Fruit fly (Drosophila melanogaster) whole organism, embryonic: ENCODE results near the gene Sdic2.

ENCODE experiments used
- Abd-B ChIP-seq: fragments of 200-800 bp; sonication (Bioruptor generic); optimal IDR thresholded peaks from 2 replicates; lab custom pipeline; 2018; ENCODE audit warnings: missing biosample characterization, mild to moderate bottlenecking, missing genetic modification characterization, moderate library complexity
- BEAF-32 ChIP-seq: fragments of 200-800 bp; sonication (Bioruptor generic); optimal IDR thresholded peaks from 3 replicates; lab custom pipeline; 2017; ENCODE audit warnings: missing biosample characterization, missing genetic modification characterization, mild to moderate bottlenecking, moderate library complexity, missing genetic modification reagents
- CG10147 ChIP-seq: fragments of 200-800 bp; sonication (Bioruptor generic); optimal IDR thresholded peaks from 2 replicates; lab custom pipeline; 2019; ENCODE audit warnings: missing biosample characterization, mild to moderate bottlenecking, missing genetic modification characterization, moderate library complexity
- CG12391 ChIP-seq: fragments of 200-800 bp; sonication (Bioruptor generic); optimal IDR thresholded peaks from 3 replicates; lab custom pipeline; 2018; ENCODE audit warnings: missing biosample characterization, mild to moderate bottlenecking, missing genetic modification characterization, moderate library complexity
- CG12659 ChIP-seq: fragments of 200-800 bp; sonication (Bioruptor generic); optimal IDR thresholded peaks from 3 replicates; lab custom pipeline; 2017; ENCODE audit warnings: mild to moderate bottlenecking, missing biosample characterization, missing genetic modification reagents, missing genetic modification characterization
- CG14710 ChIP-seq: fragments of 200-800 bp; sonication (Bioruptor generic); optimal IDR thresholded peaks from 3 replicates; lab custom pipeline; 2019; ENCODE audit warnings: missing biosample characterization, mild to moderate bottlenecking, missing genetic modification characterization, moderate library complexity
- CG16813 ChIP-seq: fragments of 200-800 bp; sonication (Bioruptor generic); IDR thresholded peaks from 3 replicates; pipeline ENCODE4 v1.3.6; 2022; ENCODE audit warnings: missing biosample characterization, missing genetic modification characterization; ENCODE audit not compliant: partially characterized antibody
- CG18476 ChIP-seq: fragments of 200-800 bp; sonication (Bioruptor generic); optimal IDR thresholded peaks from 2 replicates; lab custom pipeline; 2016; ENCODE audit warnings: missing biosample characterization, mild to moderate bottlenecking, missing genetic modification characterization
- CG2129 ChIP-seq: fragments of 200-800 bp; sonication (Bioruptor generic); IDR thresholded peaks from 2 replicates; pipeline ENCODE4 v1.3.6; 2022; ENCODE audit warnings: missing biosample characterization, missing genetic modification characterization; ENCODE audit not compliant: partially characterized antibody
- CG7963 ChIP-seq: fragments of 200-800 bp; sonication (Bioruptor generic); IDR thresholded peaks from 3 replicates; pipeline ENCODE4 v1.3.6; 2022; ENCODE audit warnings: missing biosample characterization, missing genetic modification characterization; ENCODE audit not compliant: partially characterized antibody
- CG8924 ChIP-seq: fragments of 200-800 bp; optimal IDR thresholded peaks from 3 replicates; lab custom pipeline; 2019; ENCODE audit warnings: missing biosample characterization, mild to moderate bottlenecking, missing genetic modification characterization, moderate library complexity
- CG9797 ChIP-seq: fragments of 200-800 bp; sonication (Bioruptor generic); optimal IDR thresholded peaks from 3 replicates; lab custom pipeline; 2018; ENCODE audit warnings: missing biosample characterization, mild to moderate bottlenecking, missing genetic modification characterization
- CG9817 ChIP-seq: fragments of 200-800 bp; sonication (Bioruptor generic); optimal IDR thresholded peaks from 2 replicates; lab custom pipeline; 2018; ENCODE audit warnings: missing biosample characterization, mild to moderate bottlenecking, missing genetic modification characterization, moderate library complexity
- CoRest ChIP-seq: fragments of 200-800 bp; sonication (Bioruptor generic); optimal IDR thresholded peaks from 3 replicates; lab custom pipeline; 2018; ENCODE audit warnings: missing biosample characterization, mild to moderate bottlenecking, missing genetic modification characterization, moderate library complexity
- D19B ChIP-seq: fragments of 200-800 bp; sonication (Bioruptor generic); optimal IDR thresholded peaks from 2 replicates; lab custom pipeline; 2017; ENCODE audit warnings: missing biosample characterization, mild to moderate bottlenecking, missing genetic modification characterization
- Ets65A ChIP-seq: fragments of 200-800 bp; sonication (Bioruptor generic); peaks from one replicate; lab custom pipeline; 2016; ENCODE audit warnings: missing biosample characterization, missing genetic modification characterization
- Gsc ChIP-seq: fragments of 200-800 bp; sonication (Bioruptor generic); IDR thresholded peaks from 2 replicates; pipeline ENCODE4 v1.3.6; 2022; ENCODE audit warnings: missing biosample characterization, missing genetic modification characterization
- HLH4C ChIP-seq: fragments of 200-800 bp; sonication (Bioruptor generic); IDR thresholded peaks from 3 replicates; pipeline ENCODE4 v1.3.6; 2022; ENCODE audit warnings: missing biosample characterization, missing genetic modification characterization; ENCODE audit not compliant: partially characterized antibody
- HmgZ ChIP-seq: fragments of 200-800 bp; sonication (Bioruptor generic); optimal IDR thresholded peaks from 2 replicates; lab custom pipeline; 2018; ENCODE audit warnings: missing biosample characterization, mild to moderate bottlenecking, missing genetic modification characterization
- Hr39 ChIP-seq: fragments of >200 bp; optimal IDR thresholded peaks from 2 replicates; lab custom pipeline; 2017
- Lhr ChIP-seq: fragments of 200-800 bp; sonication (Bioruptor generic); optimal IDR thresholded peaks from 3 replicates; lab custom pipeline; 2017; ENCODE audit warnings: mild to moderate bottlenecking, missing biosample characterization, missing genetic modification reagents, missing genetic modification characterization
- Mad ChIP-seq: fragments of 200-800 bp; sonication (Bioruptor generic); optimal IDR thresholded peaks from 2 replicates; lab custom pipeline; 2016; ENCODE audit warnings: missing biosample characterization, missing genetic modification characterization
- Med ChIP-seq: fragments of 200-800 bp; sonication (Bioruptor generic); peaks from one replicate; lab custom pipeline; 2016; ENCODE audit warnings: missing biosample characterization, missing genetic modification characterization, mild to moderate bottlenecking, inconsistent platforms, moderate library complexity
- NfI ChIP-seq: fragments of 200-800 bp; sonication (Bioruptor generic); optimal IDR thresholded peaks from 3 replicates; lab custom pipeline; 2018; ENCODE audit warnings: missing biosample characterization, mild to moderate bottlenecking, missing genetic modification characterization, moderate library complexity
- Opbp ChIP-seq: fragments of 200-800 bp; sonication (Bioruptor generic); IDR thresholded peaks from 3 replicates; pipeline ENCODE4 v1.3.6; 2022; ENCODE audit warnings: missing biosample characterization, missing genetic modification characterization; ENCODE audit not compliant: partially characterized antibody
- Sry-δ ChIP-seq: fragments of 200-800 bp; sonication (Bioruptor generic); optimal IDR thresholded peaks from 2 replicates; lab custom pipeline; 2016; ENCODE audit warnings: missing biosample characterization, missing genetic modification characterization
- Tbp ChIP-seq: fragments of >200 bp; optimal IDR thresholded peaks from 2 replicates; lab custom pipeline; 2018; ENCODE audit warnings: missing biosample characterization, missing genetic modification characterization
- abd-A ChIP-seq: fragments of 200-800 bp; sonication (Bioruptor generic); optimal IDR thresholded peaks from 3 replicates; lab custom pipeline; 2019; ENCODE audit warnings: missing biosample characterization, mild to moderate bottlenecking, missing genetic modification characterization, moderate library complexity
- ato ChIP-seq: fragments of 200-800 bp; sonication (Bioruptor generic); IDR thresholded peaks from 2 replicates; pipeline ENCODE4 v1.3.6; 2022; ENCODE audit warnings: missing biosample characterization, missing genetic modification characterization; ENCODE audit not compliant: partially characterized antibody
- bbx ChIP-seq: fragments of 200-800 bp; sonication (Bioruptor generic); IDR thresholded peaks from 2 replicates; pipeline ENCODE4 v1.3.6; 2022; ENCODE audit warnings: missing biosample characterization, missing genetic modification characterization; ENCODE audit not compliant: partially characterized antibody
- cato ChIP-seq: fragments of 200-800 bp; sonication (Bioruptor generic); optimal IDR thresholded peaks from 2 replicates; lab custom pipeline; 2016; ENCODE audit warnings: missing biosample characterization, missing genetic modification characterization, borderline replicate concordance
- cg ChIP-seq: fragments of 200-800 bp; sonication (Bioruptor generic); optimal IDR thresholded peaks from 3 replicates; lab custom pipeline; 2019; ENCODE audit warnings: missing biosample characterization, mild to moderate bottlenecking, missing genetic modification characterization, moderate library complexity
- disco-r ChIP-seq: fragments of 200-800 bp; sonication (Bioruptor generic); optimal IDR thresholded peaks from 2 replicates; lab custom pipeline; 2016; ENCODE audit warnings: missing biosample characterization, missing genetic modification characterization
- esg ChIP-seq: fragments of 200-800 bp; sonication (Bioruptor generic); conservative IDR thresholded peaks from 2 replicates; pipeline ENCODE4 v1.3.6; 2022; ENCODE audit warnings: missing biosample characterization, missing genetic modification characterization
- hb ChIP-seq: fragments of 200-800 bp; sonication (Bioruptor generic); IDR thresholded peaks from 3 replicates; pipeline ENCODE4 v1.3.6; 2022; ENCODE audit warnings: missing biosample characterization, missing genetic modification characterization; ENCODE audit not compliant: partially characterized antibody
- hbn ChIP-seq: fragments of 200-800 bp; sonication (Bioruptor generic); IDR thresholded peaks from 2 replicates; pipeline ENCODE4 v1.3.6; 2022; ENCODE audit warnings: missing biosample characterization, missing genetic modification characterization; ENCODE audit not compliant: partially characterized antibody
- ind ChIP-seq: fragments of 200-800 bp; sonication (Bioruptor generic); optimal IDR thresholded peaks from 3 replicates; lab custom pipeline; 2016; ENCODE audit warnings: missing biosample characterization, missing genetic modification characterization
- inv ChIP-seq: fragments of 200-800 bp; sonication (Bioruptor generic); IDR thresholded peaks from 2 replicates; pipeline ENCODE4 v1.3.6; 2022; ENCODE audit warnings: missing biosample characterization, missing genetic modification characterization; ENCODE audit not compliant: partially characterized antibody
- mam ChIP-seq: fragments of 200-800 bp; sonication (Bioruptor generic); optimal IDR thresholded peaks from 3 replicates; lab custom pipeline; 2016; ENCODE audit warnings: missing biosample characterization, missing genetic modification characterization
- nerfin-1 ChIP-seq: fragments of 200-800 bp; sonication (Bioruptor generic); optimal IDR thresholded peaks from 3 replicates; lab custom pipeline; 2019; ENCODE audit warnings: missing biosample characterization, mild to moderate bottlenecking, missing genetic modification characterization, moderate library complexity
- phol ChIP-seq: fragments of 200-800 bp; sonication (Bioruptor generic); optimal IDR thresholded peaks from 3 replicates; lab custom pipeline; 2018; ENCODE audit warnings: missing biosample characterization, mild to moderate bottlenecking, missing genetic modification characterization, moderate library complexity
- ranshi ChIP-seq: fragments of 200-800 bp; sonication (Bioruptor generic); IDR thresholded peaks from 2 replicates; pipeline ENCODE4 v1.3.6; 2022; ENCODE audit warnings: missing biosample characterization, missing genetic modification characterization
- stwl ChIP-seq: fragments of 200-800 bp; sonication (Bioruptor generic); optimal IDR thresholded peaks from 3 replicates; lab custom pipeline; 2018; ENCODE audit warnings: missing biosample characterization, mild to moderate bottlenecking, missing genetic modification characterization, moderate library complexity
- tx ChIP-seq: fragments of 200-800 bp; sonication (Bioruptor generic); optimal IDR thresholded peaks from 2 replicates; lab custom pipeline; 2016; ENCODE audit warnings: missing biosample characterization, missing genetic modification characterization
- vnd ChIP-seq: fragments of 200-800 bp; sonication (Bioruptor generic); IDR thresholded peaks from 3 replicates; pipeline ENCODE4 v1.3.6; 2022; ENCODE audit warnings: missing biosample characterization, missing genetic modification characterization; ENCODE audit not compliant: partially characterized antibody
- zen2 ChIP-seq: fragments of 200-800 bp; sonication (Bioruptor generic); IDR thresholded peaks from 3 replicates; pipeline ENCODE4 v1.3.6; 2022; ENCODE audit warnings: missing biosample characterization, missing genetic modification characterization; ENCODE audit not compliant: partially characterized antibody
- zfh1 ChIP-seq: fragments of 200-800 bp; sonication (Bioruptor generic); IDR thresholded peaks from 3 replicates; pipeline ENCODE4 v1.3.6; 2022; ENCODE audit warnings: missing biosample characterization, missing genetic modification characterization
- zfh2 ChIP-seq: fragments of 200-800 bp; sonication (Bioruptor generic); optimal IDR thresholded peaks from 2 replicates; lab custom pipeline; 2016; ENCODE audit warnings: missing biosample characterization, missing genetic modification characterization

Sdic2 gene

DNA sequence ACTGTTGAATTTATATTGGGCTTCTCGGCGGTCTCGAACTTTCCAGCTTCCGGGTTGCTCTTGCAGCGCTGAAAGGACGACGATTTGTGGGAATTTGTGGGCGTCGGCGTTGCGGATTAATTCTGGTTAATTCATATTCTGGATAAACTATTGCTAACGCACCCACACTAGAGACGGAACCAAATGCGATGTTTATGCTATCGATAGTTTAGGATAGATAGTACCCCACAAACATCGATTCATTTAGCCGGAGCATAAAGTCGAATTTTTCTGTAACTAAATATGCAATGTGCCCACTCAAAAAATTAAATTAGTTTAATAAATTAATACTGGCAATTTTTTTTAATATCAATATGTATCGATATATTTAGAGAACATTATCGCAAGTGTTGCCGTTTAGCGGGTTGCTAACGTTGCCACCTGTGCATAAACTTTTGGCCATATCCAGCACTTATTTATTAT lies 26.6 kb downstream of the Sdic2 start, which contains the start of gene Rab35 (continued):
- peak; percentile 57 for TF ChIP-seq CG12391
- peak; percentile 17 for TF ChIP-seq zfh2
- peak; percentile 95 for TF ChIP-seq inv (GFP tag; lab: Robert Waterston, UW)
- peak; percentile 95 for TF ChIP-seq CG16813 (GFP tag; lab: Robert Waterston, UW)
- TF ChIP-seq bbx (GFP tag; lab: Robert Waterston, UW), result peak; percentile 88
- TF ChIP-seq nerfin-1 (tag; lab: Kevin White, UChicago), result no peak
- TF ChIP-seq cato (GFP tag; lab: Kevin White, UChicago), result no peak
- peak; percentile 90 for TF ChIP-seq zen2 (GFP tag; lab: Robert Waterston, UW)
- 0 out of 2 replicates have a peak, but pooled peaks have one; percentile 13 for TF ChIP-seq esg (GFP tag; lab: Robert Waterston, UW)
- no peak for TF ChIP-seq CG8924 (tag; lab: Kevin White, UChicago)
- no peak for TF ChIP-seq Gsc (GFP tag; lab: Robert Waterston, UW)
- peak; percentile 86 for TF ChIP-seq CG7963 (GFP tag; lab: Robert Waterston, UW)
- peak; percentile 71 for TF ChIP-seq CG14710 (tag; lab: Kevin White, UChicago)
- TF ChIP-seq vnd, result peak; percentile 94
- no peak for TF ChIP-seq D19B (GFP tag; lab: Kevin White, UChicago)
- TF ChIP-seq hbn, result peak; percentile 87
- TF ChIP-seq Mad, result peak; percentile 10
- TF ChIP-seq CG10147 (GFP tag; lab: Kevin White, UChicago), result peak; percentile 24
- TF ChIP-seq mam (GFP tag; lab: Kevin White, UChicago), result peak; percentile 37
- TF ChIP-seq hb (GFP tag; lab: Robert Waterston, UW), result peak; percentile 91
- peak; percentile 31 for TF ChIP-seq CG12659 (GFP tag; lab: Kevin White, UChicago)
- TF ChIP-seq Tbp (GFP tag; lab: Kevin White, UChicago), result no peak
- peak; percentile 66 for TF ChIP-seq Med (GFP tag; lab: Kevin White, UChicago)
- no peak for TF ChIP-seq tx
- TF ChIP-seq ato, result peak; percentile 84
- peak; percentile 57 for TF ChIP-seq Ets65A (GFP tag; lab: Kevin White, UChicago)
- TF ChIP-seq CG18476 (GFP tag; lab: Kevin White, UChicago), result peak; percentile 28
- TF ChIP-seq disco-r (GFP tag; lab: Kevin White, UChicago), result no peak
- peak; percentile 21 for TF ChIP-seq ind (GFP tag; lab: Kevin White, UChicago)
- TF ChIP-seq CG9797, result peak; percentile 10
- peak; percentile 1 for TF ChIP-seq CG9817
- TF ChIP-seq HmgZ (tag; lab: Kevin White, UChicago), result peak; percentile 40
- peak; percentile 3 for TF ChIP-seq Abd-B (GFP tag; lab: Kevin White, UChicago)
- TF ChIP-seq phol (tag; lab: Kevin White, UChicago), result peak; percentile 66
- no peak for TF ChIP-seq abd-A
- TF ChIP-seq CoRest (tag; lab: Kevin White, UChicago), result peak; percentile 30
- no peak for TF ChIP-seq Hr39 (lab: Kevin White, UChicago)
- TF ChIP-seq Sry-δ (GFP tag; lab: Kevin White, UChicago), result peak; percentile 92
- TF ChIP-seq ranshi, result peak; percentile 12; the same call in 1 of the 2 replicates
- peak; percentile 24 for TF ChIP-seq NfI
- peak; percentile 96 for TF ChIP-seq BEAF-32
- TF ChIP-seq stwl, result peak; percentile 54
- TF ChIP-seq HLH4C (GFP tag; lab: Robert Waterston, UW), result peak; percentile 92
- peak; percentile 94 for TF ChIP-seq CG2129 (GFP tag; lab: Robert Waterston, UW)
- TF ChIP-seq Lhr (GFP tag; lab: Kevin White, UChicago), result peak; percentile 66
- TF ChIP-seq cg (GFP tag; lab: Kevin White, UChicago), result peak; percentile 68
- peak; percentile 91 for TF ChIP-seq Opbp
- 0 out of 3 replicates have a peak, but pooled peaks have one; percentile 30 for TF ChIP-seq zfh1 (GFP tag; lab: Robert Waterston, UW)
